Fruit fly (Drosophila melanogaster) whole organism, embryonic: ENCODE results near the gene CG14000.

Experiments used
- CG10366 ChIP-seq: fragments of 200-800 bp; sonication (Bioruptor generic); IDR thresholded peaks from 2 replicates; pipeline ENCODE4 v1.3.6; 2022; ENCODE audit warnings: missing biosample characterization, missing genetic modification characterization
- CG10565 ChIP-seq: fragments of 200-800 bp; sonication (Bioruptor generic); optimal IDR thresholded peaks from 3 replicates; lab custom pipeline; 2016; ENCODE audit warnings: missing biosample characterization, mild to moderate bottlenecking, missing genetic modification characterization
- CG16813 ChIP-seq: fragments of 200-800 bp; sonication (Bioruptor generic); IDR thresholded peaks from 3 replicates; pipeline ENCODE4 v1.3.6; 2022; ENCODE audit warnings: missing biosample characterization, missing genetic modification characterization; ENCODE audit not compliant: partially characterized antibody
- CG17186 ChIP-seq: fragments of 200-800 bp; sonication (Bioruptor generic); optimal IDR thresholded peaks from 3 replicates; lab custom pipeline; 2017; ENCODE audit warnings: missing biosample characterization, missing genetic modification reagents, missing genetic modification characterization
- CG17568 ChIP-seq: fragments of 200-800 bp; sonication (Bioruptor generic); optimal IDR thresholded peaks from 2 replicates; lab custom pipeline; 2018; ENCODE audit warnings: missing biosample characterization, mild to moderate bottlenecking, missing genetic modification characterization, moderate library complexity
- CG18011 ChIP-seq: fragments of 200-800 bp; sonication (Bioruptor generic); optimal IDR thresholded peaks from 2 replicates; lab custom pipeline; 2017; ENCODE audit warnings: missing biosample characterization, missing genetic modification characterization, mild to moderate bottlenecking, moderate library complexity, missing genotype
- CG1832 ChIP-seq: fragments of 200-800 bp; sonication (Bioruptor generic); optimal IDR thresholded peaks from 2 replicates; lab custom pipeline; 2017; ENCODE audit warnings: missing biosample characterization, mild to moderate bottlenecking, missing genetic modification characterization, inconsistent platforms
- CG18476 ChIP-seq: fragments of 200-800 bp; sonication (Bioruptor generic); optimal IDR thresholded peaks from 2 replicates; lab custom pipeline; 2016; ENCODE audit warnings: missing biosample characterization, mild to moderate bottlenecking, missing genetic modification characterization
- CG3065 ChIP-seq: fragments of 200-800 bp; sonication (Bioruptor generic); optimal IDR thresholded peaks from 2 replicates; lab custom pipeline; 2016; ENCODE audit warnings: missing biosample characterization, missing genetic modification characterization
- CG32772 ChIP-seq: fragments of 200-800 bp; sonication (Bioruptor generic); IDR thresholded peaks from 2 replicates; pipeline ENCODE4 v1.3.6; 2022; ENCODE audit warnings: missing biosample characterization, missing genetic modification characterization
- CG34376 ChIP-seq: fragments of 200-800 bp; sonication (Bioruptor generic); optimal IDR thresholded peaks from 2 replicates; lab custom pipeline; 2018; ENCODE audit warnings: missing biosample characterization, mild to moderate bottlenecking, missing genetic modification characterization
- CG34422 ChIP-seq: fragments of 200-800 bp; sonication (Bioruptor generic); IDR thresholded peaks from 3 replicates; pipeline ENCODE4 v1.3.6; 2022; ENCODE audit warnings: missing biosample characterization, missing genetic modification characterization
- CG3995 ChIP-seq: fragments of 200-800 bp; sonication (Bioruptor generic); optimal IDR thresholded peaks from 3 replicates; lab custom pipeline; 2016; ENCODE audit warnings: missing biosample characterization, missing genetic modification characterization
- CG4282 ChIP-seq: fragments of 200-800 bp; sonication (Bioruptor generic); optimal IDR thresholded peaks from 2 replicates; lab custom pipeline; 2016; ENCODE audit warnings: missing biosample characterization, missing genetic modification characterization
- CG43689 ChIP-seq: fragments of 200-800 bp; sonication (Bioruptor generic); IDR thresholded peaks from 2 replicates; pipeline ENCODE4 v1.3.6; 2022; ENCODE audit warnings: missing biosample characterization, missing genetic modification characterization
- CG5245 ChIP-seq: fragments of 200-800 bp; sonication (Bioruptor generic); optimal IDR thresholded peaks from 3 replicates; lab custom pipeline; 2016; ENCODE audit warnings: missing biosample characterization, missing genetic modification characterization
- CG8359 ChIP-seq: fragments of 200-800 bp; sonication (Bioruptor generic); optimal IDR thresholded peaks from 2 replicates; lab custom pipeline; 2017; ENCODE audit warnings: missing biosample characterization, mild to moderate bottlenecking, missing genetic modification characterization, borderline replicate concordance
- CG8478 ChIP-seq: fragments of >200 bp; optimal IDR thresholded peaks from 2 replicates; lab custom pipeline; 2018
- CHES-1-like ChIP-seq: fragments of 200-800 bp; sonication (Bioruptor generic); optimal IDR thresholded peaks from 2 replicates; lab custom pipeline; 2016; ENCODE audit warnings: missing biosample characterization, missing genetic modification characterization
- D19B ChIP-seq: fragments of 200-800 bp; sonication (Bioruptor generic); optimal IDR thresholded peaks from 2 replicates; lab custom pipeline; 2017; ENCODE audit warnings: missing biosample characterization, mild to moderate bottlenecking, missing genetic modification characterization
- Doc2 ChIP-seq: fragments of 200-800 bp; sonication (Bioruptor generic); IDR thresholded peaks from 2 replicates; pipeline ENCODE4 v1.3.6; 2022; ENCODE audit warnings: missing biosample characterization, missing genetic modification characterization
- Gsc ChIP-seq: fragments of 200-800 bp; sonication (Bioruptor generic); IDR thresholded peaks from 2 replicates; pipeline ENCODE4 v1.3.6; 2022; ENCODE audit warnings: missing biosample characterization, missing genetic modification characterization
- H2.0 ChIP-seq: fragments of 200-800 bp; sonication (Bioruptor generic); IDR thresholded peaks from 2 replicates; pipeline ENCODE4 v1.3.6; 2022; ENCODE audit warnings: missing biosample characterization, missing genetic modification characterization
- Hsf ChIP-seq: fragments of 200-800 bp; sonication (Bioruptor generic); optimal IDR thresholded peaks from 3 replicates; lab custom pipeline; 2016; ENCODE audit warnings: missing biosample characterization, missing genetic modification characterization
- Mrtf ChIP-seq: fragments of 200-800 bp; sonication (Bioruptor generic); IDR thresholded peaks from 3 replicates; pipeline ENCODE4 v1.3.6; 2022; ENCODE audit warnings: missing biosample characterization, missing genetic modification characterization
- Oaz ChIP-seq: fragments of 200-800 bp; sonication (Bioruptor generic); IDR thresholded peaks from 2 replicates; pipeline ENCODE4 v1.3.6; 2022; ENCODE audit warnings: missing biosample characterization, missing genetic modification characterization
- Oli ChIP-seq: fragments of 200-800 bp; sonication (Bioruptor generic); optimal IDR thresholded peaks from 2 replicates; lab custom pipeline; 2018; ENCODE audit warnings: missing biosample characterization, mild to moderate bottlenecking, missing genetic modification characterization, moderate library complexity
- Sox100B ChIP-seq: fragments of 200-800 bp; sonication (Bioruptor generic); optimal IDR thresholded peaks from 3 replicates; lab custom pipeline; 2018; ENCODE audit warnings: missing biosample characterization, mild to moderate bottlenecking, missing genetic modification characterization
- Sox102F ChIP-seq: fragments of 200-800 bp; sonication (Bioruptor generic); optimal IDR thresholded peaks from 2 replicates; lab custom pipeline; 2018; ENCODE audit warnings: missing biosample characterization, mild to moderate bottlenecking, missing genetic modification characterization, moderate library complexity
- Sry-δ ChIP-seq: fragments of 200-800 bp; sonication (Bioruptor generic); optimal IDR thresholded peaks from 2 replicates; lab custom pipeline; 2016; ENCODE audit warnings: missing biosample characterization, missing genetic modification characterization
- Xbp1 ChIP-seq: fragments of 200-800 bp; sonication (Bioruptor generic); optimal IDR thresholded peaks from 3 replicates; lab custom pipeline; 2016; ENCODE audit warnings: missing biosample characterization, mild to moderate bottlenecking, missing genetic modification characterization
- br ChIP-seq: fragments of >200 bp; optimal IDR thresholded peaks from 2 replicates; lab custom pipeline; 2017
- chinmo ChIP-seq: fragments of 200-800 bp; sonication (Bioruptor generic); IDR thresholded peaks from 4 replicates; pipeline ENCODE4 v1.3.6; 2022; ENCODE audit warnings: missing biosample characterization, missing genetic modification characterization; ENCODE audit not compliant: partially characterized antibody
- crol ChIP-seq: fragments of 200-800 bp; sonication (Bioruptor generic); IDR thresholded peaks from 2 replicates; pipeline ENCODE4 v1.3.6; 2022; ENCODE audit warnings: missing biosample characterization, missing genetic modification characterization
- cwo ChIP-seq: fragments of 200-800 bp; sonication (Bioruptor generic); optimal IDR thresholded peaks from 3 replicates; lab custom pipeline; 2017; ENCODE audit warnings: missing biosample characterization, missing genetic modification characterization, mild to moderate bottlenecking, moderate library complexity, missing genetic modification reagents
- da ChIP-seq: fragments of 200-800 bp; sonication (Bioruptor generic); optimal IDR thresholded peaks from 2 replicates; lab custom pipeline; 2016; ENCODE audit warnings: missing biosample characterization, missing genetic modification characterization
- dimm ChIP-seq: fragments of 200-800 bp; sonication (Bioruptor generic); IDR thresholded peaks from 2 replicates; pipeline ENCODE4 v1.3.6; 2022; ENCODE audit warnings: missing biosample characterization, missing genetic modification characterization
- dpn ChIP-seq, 2 experiments: fragments of 200-800 bp; sonication (Bioruptor generic); optimal IDR thresholded peaks; 3 replicates each; lab custom pipeline; 2016; ENCODE audit warnings: missing biosample characterization in 2 of 2, missing genetic modification characterization in 2 of 2
- fru ChIP-seq: fragments of >200 bp; optimal IDR thresholded peaks from 2 replicates; lab custom pipeline; 2017
- gsb ChIP-seq: fragments of 200-800 bp; sonication (Bioruptor generic); IDR thresholded peaks from 2 replicates; pipeline ENCODE4 v1.3.6; 2022; ENCODE audit warnings: missing biosample characterization, missing genetic modification characterization
- hb ChIP-seq: fragments of 200-800 bp; sonication (Bioruptor generic); IDR thresholded peaks from 3 replicates; pipeline ENCODE4 v1.3.6; 2022; ENCODE audit warnings: missing biosample characterization, missing genetic modification characterization; ENCODE audit not compliant: partially characterized antibody
- hkb ChIP-seq, 2 experiments: fragments of 200-800 bp in 1 of 2; fragments of >200 bp in 1 of 2; sonication (Bioruptor generic) in 1 of 2; IDR thresholded peaks in 1 of 2; optimal IDR thresholded peaks in 1 of 2; 2 replicates each; pipeline versions ENCODE4 v1.3.6 to Lab custom; 2017 to 2022; ENCODE audit warnings: missing biosample characterization in 1 of 2, missing genetic modification characterization in 1 of 2
- lmd ChIP-seq: fragments of 200-800 bp; sonication (Bioruptor generic); IDR thresholded peaks from 2 replicates; pipeline ENCODE4 v1.3.6; 2022; ENCODE audit warnings: missing biosample characterization, missing genetic modification characterization
- nmo ChIP-seq: fragments of 200-800 bp; sonication (Bioruptor generic); optimal IDR thresholded peaks from 2 replicates; lab custom pipeline; 2018; ENCODE audit warnings: missing biosample characterization, mild to moderate bottlenecking, missing genetic modification characterization, moderate library complexity
- repo ChIP-seq: fragments of 200-800 bp; sonication (Bioruptor generic); optimal IDR thresholded peaks from 2 replicates; lab custom pipeline; 2016; ENCODE audit warnings: missing biosample characterization, missing genetic modification characterization
- sima ChIP-seq: fragments of 200-800 bp; sonication (Bioruptor generic); optimal IDR thresholded peaks from 2 replicates; lab custom pipeline; 2016; ENCODE audit warnings: missing biosample characterization, missing genetic modification characterization
- slbo ChIP-seq: fragments of 200-800 bp; sonication (Bioruptor generic); IDR thresholded peaks from 2 replicates; pipeline ENCODE4 v1.3.6; 2022; ENCODE audit warnings: missing biosample characterization, missing genetic modification characterization
- so ChIP-seq: fragments of 200-800 bp; sonication (Bioruptor generic); IDR thresholded peaks from 3 replicates; pipeline ENCODE4 v1.3.6; 2022; ENCODE audit warnings: missing biosample characterization, missing genetic modification characterization
- twi ChIP-seq: fragments of 200-800 bp; optimal IDR thresholded peaks from 2 replicates; lab custom pipeline; 2019; ENCODE audit warnings: missing biosample characterization, mild to moderate bottlenecking, missing genetic modification characterization, moderate library complexity
- vfl ChIP-seq: fragments of 200-800 bp; sonication (Bioruptor generic); optimal IDR thresholded peaks from 2 replicates; lab custom pipeline; 2016; ENCODE audit warnings: missing biosample characterization, missing genetic modification characterization
- yki ChIP-seq: fragments of >200 bp; optimal IDR thresholded peaks from 3 replicates; lab custom pipeline; 2018

Gene CG14000

DNA sequence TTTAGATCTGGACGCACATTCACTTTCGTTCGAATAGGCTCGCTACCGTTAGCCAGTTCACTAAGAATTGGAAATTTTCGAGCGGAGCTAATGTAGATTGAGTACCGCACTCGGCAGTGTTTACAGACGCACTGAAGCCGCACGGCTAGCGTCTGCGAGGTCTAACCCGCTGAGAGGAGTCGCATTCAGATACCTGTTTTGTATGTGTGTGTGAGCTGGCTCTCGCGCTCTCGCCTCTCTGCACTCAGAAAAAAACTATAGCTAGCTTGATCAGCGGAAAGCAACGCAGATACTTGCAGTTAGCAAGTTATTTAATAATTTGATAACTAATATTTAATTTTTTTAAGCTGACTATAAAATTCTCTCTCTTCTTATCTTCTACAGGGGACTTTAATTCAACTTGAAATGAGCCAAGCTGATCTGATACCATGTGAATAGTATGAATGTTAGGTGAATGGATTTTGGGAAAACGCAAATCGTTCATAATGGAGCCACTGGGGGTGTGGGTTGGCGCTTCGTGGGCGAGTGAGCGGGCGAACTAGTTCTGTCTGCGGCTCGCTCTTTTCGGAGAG, 30.6 kb downstream of the CG14000 start, which contains the start of gene rau (continued):
- TF ChIP-seq chinmo (peak; percentile 63; the same call in 1 of the 4 replicates), CG34422 (peak; percentile 68; the same call in 2 of the 3 replicates), H2.0 (GFP tag; lab: Robert Waterston, UW) (peak; percentile 36; the same call in 1 of the 2 replicates), Oaz (GFP tag; lab: Robert Waterston, UW) (no peak), CG5245 (GFP tag; lab: Kevin White, UChicago) (peak; percentile 29), Sox102F (GFP tag; lab: Kevin White, UChicago) (peak; percentile 62), Mrtf (GFP tag; lab: Robert Waterston, UW) (peak; percentile 44; the same call in 1 of the 3 replicates), yki (lab: Kevin White, UChicago) (peak; percentile 58), vfl (GFP tag; lab: Kevin White, UChicago) (peak; percentile 23), repo (GFP tag; lab: Kevin White, UChicago) (no peak), so (0 out of 3 replicates have a peak, but pooled peaks have one; percentile 20), sima (GFP tag; lab: Kevin White, UChicago) (no peak), dimm (GFP tag; lab: Robert Waterston, UW) (no peak), br (no peak), CG10366 (GFP tag; lab: Robert Waterston, UW) (peak; percentile 60), gsb (GFP tag; lab: Robert Waterston, UW) (peak; percentile 56; the same call in 1 of the 2 replicates), CG3065 (GFP tag; lab: Kevin White, UChicago) (no peak), cwo (GFP tag; lab: Kevin White, UChicago) (peak; percentile 72), CG34376 (peak; percentile 73), CHES-1-like (GFP tag; lab: Kevin White, UChicago) (peak; percentile 35), Oli (tag; lab: Kevin White, UChicago) (peak; percentile 72), slbo (GFP tag; lab: Robert Waterston, UW) (peak; percentile 77), hkb (optimal IDR thresholded peaks at IDR 0.05; lab: Kevin White, UChicago) (no peak), hkb (GFP tag; IDR thresholded peaks at IDR 0.05; lab: Robert Waterston, UW) (peak; percentile 65; the same call in 1 of the 2 replicates), CG17186 (GFP tag; lab: Kevin White, UChicago) (peak; percentile 40), fru (lab: Kevin White, UChicago) (no peak), hb (GFP tag; lab: Robert Waterston, UW) (no peak), lmd (GFP tag; lab: Robert Waterston, UW) (peak; percentile 70; the same call in 1 of the 2 replicates), CG4282 (no peak), CG8359 (GFP tag; lab: Kevin White, UChicago) (peak; percentile 39), Gsc (GFP tag; lab: Robert Waterston, UW) (no peak), CG16813 (GFP tag; lab: Robert Waterston, UW) (peak; percentile 28; the same call in 1 of the 3 replicates), crol (GFP tag; lab: Robert Waterston, UW) (no peak), CG8478 (lab: Kevin White, UChicago) (no peak), Sry-δ (GFP tag; lab: Kevin White, UChicago) (no peak), Doc2 (GFP tag; lab: Robert Waterston, UW) (no peak), CG10565 (GFP tag; lab: Kevin White, UChicago) (no peak), CG18011 (GFP tag; lab: Kevin White, UChicago) (peak; percentile 33), Hsf (GFP tag; lab: Kevin White, UChicago) (peak; percentile 57), twi (tag; lab: Kevin White, UChicago) (peak; percentile 60), Sox100B (GFP tag; lab: Kevin White, UChicago) (peak; percentile 80), CG3995 (GFP tag; lab: Kevin White, UChicago) (no peak), CG43689 (GFP tag; lab: Robert Waterston, UW) (no peak), CG17568 (peak; percentile 70), dpn (GFP tag; optimal IDR thresholded peaks at IDR 0.05; lab: Kevin White, UChicago) (peak; percentile 39 to 56), D19B (peak; percentile 53), nmo (GFP tag; lab: Kevin White, UChicago) (peak; percentile 69), CG1832 (no peak), Xbp1 (peak; percentile 50), CG32772 (peak; percentile 70), da (no peak), CG18476 (peak; percentile 57)
